Worm (Caenorhabditis elegans): Measurements from ENCODE around the gene fbxb-62.

DNA sequence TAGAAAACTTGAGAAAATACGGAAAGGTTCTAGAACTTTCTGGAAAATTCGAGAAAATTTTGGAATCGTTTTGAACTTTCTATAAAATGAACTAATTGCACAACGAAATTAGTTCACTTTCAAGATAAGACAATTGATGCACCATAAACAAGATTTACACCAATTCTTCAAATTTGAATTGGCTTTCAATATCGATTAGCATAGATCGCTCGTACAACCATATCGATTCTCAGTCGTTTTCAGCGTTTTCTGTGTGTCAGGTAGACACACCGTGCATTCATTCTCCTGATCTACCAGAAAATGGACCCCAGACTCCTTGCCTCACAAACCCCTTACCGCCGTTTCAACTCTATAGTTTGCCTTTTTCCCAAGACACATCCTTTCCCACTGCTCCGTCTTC is 19.5 kb downstream of the fbxb-62 start, which contains the start of gene fbxb-117:
- TF ChIP-seq F57C9.4 (tag; optimal IDR thresholded peaks at IDR 0.05), result no peak
- TF ChIP-seq Y95B8A.8 (GFP tag; IDR thresholded peaks at IDR 0.05), result no peak
- TF ChIP-seq B0035.1 (tag; optimal IDR thresholded peaks at IDR 0.05), result no peak
- no peak for TF ChIP-seq F52B5.7 (tag; optimal IDR thresholded peaks at IDR 0.05)
- TF ChIP-seq F55B11.4 (tag; optimal IDR thresholded peaks at IDR 0.05; ENCODE audit: borderline replicate concordance, insufficient read depth), result no peak
- no peak for TF ChIP-seq snpc-4 (GFP tag; optimal IDR thresholded peaks at IDR 0.05)
- TF ChIP-seq snpc-4 (tag; optimal IDR thresholded peaks at IDR 0.05), result no peak
- TF ChIP-seq nhr-90 (tag; optimal IDR thresholded peaks at IDR 0.05), result no peak
- TF ChIP-seq lin-40 (tag; optimal IDR thresholded peaks at IDR 0.05), result no peak
- no peak for TF ChIP-seq unc-62 (GFP tag; optimal IDR thresholded peaks at IDR 0.05)
- no peak for TF ChIP-seq ztf-26 (tag; optimal IDR thresholded peaks at IDR 0.05)

Measured in whole organism, young adult.